Worm (Caenorhabditis elegans) whole organism, L1 larva: ENCODE data around the gene F49E12.10.

Experiments
- C16A3.4 ChIP-seq: fragments of 150-350 bp; optimal IDR thresholded peaks from 2 replicates; lab custom pipeline; 2014; ENCODE audit warnings: missing biosample characterization, missing genetic modification characterization
- C34B4.2 ChIP-seq: sonication (generic microtip); optimal IDR thresholded peaks from 2 replicates; lab custom pipeline; 2017; ENCODE audit warnings: mild to moderate bottlenecking, missing genetic modification characterization, missing compliant biosample characterization
- Y116A8C.19 ChIP-seq: sonication (generic microtip); optimal IDR thresholded peaks from 2 replicates; lab custom pipeline; 2016; ENCODE audit warnings: missing compliant biosample characterization, missing genetic modification characterization, borderline replicate concordance
- aha-1 ChIP-seq: fragments of 150-350 bp; optimal IDR thresholded peaks from 2 replicates; lab custom pipeline; 2014; ENCODE audit warnings: missing biosample characterization, missing genetic modification characterization
- alr-1 ChIP-seq: fragments of 200-800 bp; sonication (Bioruptor generic); optimal IDR thresholded peaks from 2 replicates; lab custom pipeline; 2018; ENCODE audit warnings: borderline replicate concordance, mild to moderate bottlenecking, missing genetic modification characterization, missing compliant biosample characterization
- aly-2 ChIP-seq: fragments of 150-350 bp; optimal IDR thresholded peaks from 2 replicates; lab custom pipeline; 2014; ENCODE audit warnings: missing biosample characterization, missing genetic modification characterization
- ama-1 ChIP-seq: fragments of 150-350 bp; optimal IDR thresholded peaks from 2 replicates; lab custom pipeline; 2014
- ceh-88 ChIP-seq: fragments of 200-800 bp; sonication (Bioruptor generic); IDR thresholded peaks from 2 replicates; pipeline ENCODE4 v1.3.6; 2022; ENCODE audit warnings: missing genetic modification characterization, missing compliant biosample characterization
- ces-1 ChIP-seq: fragments of 150-350 bp; optimal IDR thresholded peaks from 2 replicates; lab custom pipeline; 2014; ENCODE audit warnings: missing biosample characterization, missing genetic modification reagents, missing genetic modification characterization
- efl-1 ChIP-seq, 4 experiments: fragments of 150-350 bp; optimal IDR thresholded peaks in 3 of 4; peaks in 1 of 4; 1 replicate in 1 of 4; 2 replicates in 3 of 4; lab custom pipeline; 2014; ENCODE audit warnings: missing biosample characterization in 2 of 4, missing genetic modification characterization in 2 of 4, missing genetic modification reagents in 2 of 4
- efl-3 ChIP-seq: fragments of 200-800 bp; sonication (Bioruptor generic); optimal IDR thresholded peaks from 2 replicates; lab custom pipeline; 2018; ENCODE audit warnings: mild to moderate bottlenecking, missing genetic modification characterization, missing compliant biosample characterization
- fkh-8 ChIP-seq: sonication (generic microtip); optimal IDR thresholded peaks from 2 replicates; lab custom pipeline; 2016; ENCODE audit warnings: mild to moderate bottlenecking, missing genetic modification characterization, missing compliant biosample characterization
- grh-1 ChIP-seq: fragments of 200-800 bp; sonication (Bioruptor generic); IDR thresholded peaks from 2 replicates; pipeline ENCODE4 v1.3.6; 2022; ENCODE audit warnings: missing genetic modification reagents, missing genetic modification characterization, missing compliant biosample characterization
- hlh-17 ChIP-seq: fragments of 200-800 bp; sonication (Bioruptor generic); optimal IDR thresholded peaks from 2 replicates; lab custom pipeline; 2018; ENCODE audit warnings: missing genetic modification characterization, mild to moderate bottlenecking, missing compliant biosample characterization, moderate library complexity, borderline replicate concordance
- hpl-2 ChIP-seq: fragments of 150-350 bp; optimal IDR thresholded peaks from 2 replicates; lab custom pipeline; 2014; ENCODE audit warnings: missing biosample characterization, missing genetic modification reagents, missing genetic modification characterization
- irx-1 ChIP-seq: sonication (generic microtip); optimal IDR thresholded peaks from 2 replicates; lab custom pipeline; 2016; ENCODE audit warnings: missing genetic modification characterization, missing compliant biosample characterization
- lin-14 ChIP-seq: fragments of 200-800 bp; sonication (Bioruptor generic); optimal IDR thresholded peaks from 2 replicates; lab custom pipeline; 2018; ENCODE audit warnings: mild to moderate bottlenecking, missing genetic modification characterization, moderate library complexity, missing compliant biosample characterization
- lin-15B ChIP-seq: fragments of 150-350 bp; sonication (generic microtip); optimal IDR thresholded peaks from 3 replicates; lab custom pipeline; 2014; ENCODE audit warnings: missing biosample characterization, missing genetic modification characterization
- lin-35 ChIP-seq, 2 experiments: fragments of 150-350 bp; optimal IDR thresholded peaks; 2 replicates each; lab custom pipeline; 2014; ENCODE audit warnings: missing biosample characterization in 2 of 2, missing genetic modification characterization in 2 of 2, missing genetic modification reagents in 2 of 2
- lin-39 ChIP-seq: fragments of 150-350 bp; optimal IDR thresholded peaks from 2 replicates; lab custom pipeline; 2014; ENCODE audit warnings: missing biosample characterization, missing genetic modification reagents, missing genetic modification characterization
- mdl-1 ChIP-seq, 2 experiments: fragments of 150-350 bp; optimal IDR thresholded peaks; 2 replicates each; lab custom pipeline; 2014 to 2017; ENCODE audit warnings: missing biosample characterization in 2 of 2, missing genetic modification characterization in 2 of 2, inconsistent platforms in 1 of 2
- nhr-19 ChIP-seq: fragments of 200-800 bp; sonication (Bioruptor generic); conservative IDR thresholded peaks from 2 replicates; pipeline ENCODE4 v1.3.6; 2022; ENCODE audit warnings: missing genetic modification characterization, missing compliant biosample characterization
- nhr-20 ChIP-seq: sonication (generic microtip); optimal IDR thresholded peaks from 2 replicates; lab custom pipeline; 2016; ENCODE audit warnings: mild to moderate bottlenecking, missing genetic modification characterization, missing compliant biosample characterization
- nhr-237 ChIP-seq: fragments of 150-350 bp; optimal IDR thresholded peaks from 2 replicates; lab custom pipeline; 2014; ENCODE audit warnings: missing biosample characterization, missing genetic modification characterization
- nhr-71 ChIP-seq: sonication (generic microtip); optimal IDR thresholded peaks from 2 replicates; lab custom pipeline; 2016; ENCODE audit warnings: mild to moderate bottlenecking, missing genetic modification characterization, moderate library complexity, missing compliant biosample characterization
- nhr-76 ChIP-seq: sonication (generic microtip); optimal IDR thresholded peaks from 2 replicates; lab custom pipeline; 2017; ENCODE audit warnings: missing biosample characterization, missing genetic modification characterization
- nhr-77 ChIP-seq: fragments of 150-350 bp; optimal IDR thresholded peaks from 2 replicates; lab custom pipeline; 2014; ENCODE audit warnings: missing biosample characterization, missing genetic modification characterization
- nhr-90 ChIP-seq: sonication (generic microtip); optimal IDR thresholded peaks from 2 replicates; lab custom pipeline; 2016; ENCODE audit warnings: mild to moderate bottlenecking, missing genetic modification characterization, missing compliant biosample characterization; ENCODE audit not compliant: poor library complexity
- pax-3 ChIP-seq: fragments of 200-800 bp; sonication (Bioruptor generic); optimal IDR thresholded peaks from 2 replicates; lab custom pipeline; 2018; ENCODE audit warnings: mild to moderate bottlenecking, missing genetic modification characterization, moderate library complexity, missing compliant biosample characterization
- pqm-1 ChIP-seq: sonication (generic microtip); optimal IDR thresholded peaks from 3 replicates; lab custom pipeline; 2017; ENCODE audit warnings: missing biosample characterization, missing genetic modification characterization
- snpc-4 ChIP-seq: fragments of 150-350 bp; optimal IDR thresholded peaks from 2 replicates; lab custom pipeline; 2014; ENCODE audit warnings: missing biosample characterization, missing genetic modification characterization
- sox-4 ChIP-seq: sonication (generic microtip); optimal IDR thresholded peaks from 2 replicates; lab custom pipeline; 2016; ENCODE audit warnings: missing genetic modification characterization, missing compliant biosample characterization
- sptf-1 ChIP-seq: fragments of 150-350 bp; optimal IDR thresholded peaks from 2 replicates; lab custom pipeline; 2014; ENCODE audit warnings: missing biosample characterization, missing genetic modification characterization
- tbx-2 ChIP-seq: sonication (generic microtip); optimal IDR thresholded peaks from 2 replicates; lab custom pipeline; 2016; ENCODE audit warnings: missing genetic modification characterization, missing compliant biosample characterization
- unc-30 ChIP-seq: sonication (generic microtip); optimal IDR thresholded peaks from 2 replicates; lab custom pipeline; 2017; ENCODE audit warnings: missing biosample characterization, missing genetic modification characterization
- unc-62 ChIP-seq: fragments of 150-350 bp; optimal IDR thresholded peaks from 2 replicates; lab custom pipeline; 2014; ENCODE audit warnings: missing biosample characterization, missing genetic modification reagents, missing genetic modification characterization
- unc-98 ChIP-seq: fragments of 200-800 bp; sonication (Bioruptor generic); IDR thresholded peaks from 2 replicates; pipeline ENCODE4 v1.3.6; 2022; ENCODE audit warnings: missing genetic modification characterization, missing compliant biosample characterization
- zag-1 ChIP-seq: fragments of 150-350 bp; optimal IDR thresholded peaks from 2 replicates; lab custom pipeline; 2014; ENCODE audit warnings: missing biosample characterization, missing genetic modification characterization
- ztf-11 ChIP-seq, 2 experiments: sonication (generic microtip); optimal IDR thresholded peaks; 2 replicates each; lab custom pipeline; 2016 to 2017; ENCODE audit warnings: missing genetic modification characterization in 2 of 2, missing biosample characterization in 1 of 2, missing compliant biosample characterization in 1 of 2

Gene F49E12.10

DNA sequence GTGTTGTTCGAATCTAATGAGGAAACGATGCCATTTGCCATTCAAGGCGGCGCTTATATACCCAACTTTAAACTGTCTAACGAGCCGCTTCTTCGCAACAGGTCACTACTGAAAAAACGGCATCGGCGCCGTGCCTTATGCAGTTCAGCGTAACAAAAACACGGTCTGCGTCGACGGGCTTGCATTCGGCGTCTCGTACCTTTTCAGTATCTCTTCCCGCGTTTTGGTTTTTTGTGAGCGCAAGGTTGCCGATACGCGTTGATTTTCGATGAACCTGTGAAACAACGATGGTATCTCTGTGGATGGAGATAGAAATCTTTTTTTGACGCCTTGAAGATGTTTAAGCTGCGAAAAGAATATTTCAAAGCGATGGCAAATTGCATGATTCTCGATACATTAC, 31.5 kb upstream of the F49E12.10 start, which contains the start of gene col-77:
Gene col-77, minus strand, starts transcription at position 32 of the 400 bp plus-strand sequence.
- TF ChIP-seq mdl-1 (tag; optimal IDR thresholded peaks at IDR 0.05; lab: Kevin White, UChicago) (no peak), lin-14 (peak; percentile 31), lin-15B (tag; lab: Kevin White, UChicago) (no peak)

DNA sequence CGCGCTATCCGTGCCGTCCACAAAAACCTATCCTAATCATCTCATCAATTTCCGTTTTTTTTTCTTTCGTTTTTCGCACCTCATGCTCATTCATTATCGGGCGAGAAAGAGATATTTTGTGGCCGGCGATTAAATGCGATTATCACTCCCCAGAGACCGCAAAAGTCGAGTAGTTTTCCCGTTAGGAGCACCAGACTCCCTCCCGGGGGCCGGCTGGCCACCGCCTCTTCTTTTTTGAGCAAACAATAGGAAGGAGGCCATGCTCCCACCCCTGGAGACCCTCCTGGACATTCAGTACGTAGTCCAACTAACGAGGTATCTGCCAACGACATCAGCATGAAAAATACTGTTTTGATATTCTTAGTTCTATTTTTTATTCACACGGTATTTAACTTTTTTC, 30.4 kb upstream of the F49E12.10 start, which contains the start of gene M195.2:
Gene M195.2, plus strand, starts transcription at position 301 of the 400 bp plus-strand sequence.
- TF ChIP-seq sptf-1 (tag; lab: Kevin White, UChicago), result no peak
- TF ChIP-seq sox-4 (tag; lab: Kevin White, UChicago), result no peak
- no peak for TF ChIP-seq C34B4.2 (tag; lab: Kevin White, UChicago)
- TF ChIP-seq hlh-17 (GFP tag; lab: Kevin White, UChicago), result no peak
- TF ChIP-seq C16A3.4, result no peak
- TF ChIP-seq lin-15B (tag; lab: Kevin White, UChicago), result no peak
- TF ChIP-seq grh-1 (GFP tag; lab: Robert Waterston, UW), result no peak
- no peak for TF ChIP-seq Y116A8C.19 (tag; lab: Kevin White, UChicago)
- TF ChIP-seq efl-1 (optimal IDR thresholded peaks at IDR 0.05; lab: Kevin White, UChicago), result no peak
- TF ChIP-seq efl-1 (GFP tag; optimal IDR thresholded peaks at IDR 0.05 in 1 of 2; lab: Kevin White, UChicago), result no peak
- no peak for TF ChIP-seq irx-1 (tag; lab: Kevin White, UChicago)
- TF ChIP-seq unc-98, result no peak
- TF ChIP-seq hpl-2 (GFP tag; lab: Kevin White, UChicago), result no peak
- no peak for TF ChIP-seq fkh-8 (tag; lab: Kevin White, UChicago)
- no peak for TF ChIP-seq lin-35 (GFP tag; optimal IDR thresholded peaks at IDR 0.05; lab: Kevin White, UChicago)
- TF ChIP-seq unc-62, result no peak

DNA sequence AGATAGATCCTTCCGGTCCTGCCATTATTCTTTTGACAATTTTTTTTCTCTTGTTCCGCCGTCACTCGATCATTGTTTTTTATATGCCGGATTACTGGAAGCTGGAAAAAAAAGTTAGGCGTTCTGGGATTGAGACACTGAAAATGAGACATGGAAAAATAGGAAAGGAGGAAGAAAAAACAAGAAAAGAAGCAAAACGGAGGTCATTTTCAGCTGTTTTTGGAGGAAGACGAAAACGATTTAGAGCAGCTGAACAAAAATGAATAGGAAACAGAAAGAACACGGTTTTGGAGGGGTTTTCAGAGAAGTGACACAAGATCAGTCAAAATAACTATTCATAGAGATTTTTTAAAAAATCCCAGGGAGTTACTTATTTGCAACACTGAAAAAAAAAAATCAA, 21.8 kb upstream of the F49E12.10 start, which contains the start of gene amt-3:
Gene amt-3, minus strand, starts transcription at position 101 of the 400 bp plus-strand sequence.
- no peak for TF ChIP-seq aha-1 (tag; lab: Kevin White, UChicago)
- no peak for TF ChIP-seq hlh-17 (GFP tag; lab: Kevin White, UChicago)
- TF ChIP-seq sox-4 (tag; lab: Kevin White, UChicago), result no peak
- no peak for TF ChIP-seq fkh-8 (tag; lab: Kevin White, UChicago)
- no peak for TF ChIP-seq ceh-88 (GFP tag; lab: Robert Waterston, UW)
- TF ChIP-seq efl-3 (GFP tag; lab: Kevin White, UChicago), result no peak
- no peak for TF ChIP-seq unc-30 (tag; lab: Kevin White, UChicago)
- no peak for TF ChIP-seq nhr-77
- TF ChIP-seq zag-1 (tag; lab: Kevin White, UChicago), result no peak
- TF ChIP-seq alr-1 (tag; lab: Kevin White, UChicago), result no peak
- TF ChIP-seq nhr-237 (tag; lab: Kevin White, UChicago), result no peak
- TF ChIP-seq ama-1, result no peak
- TF ChIP-seq nhr-71, result no peak
- no peak for TF ChIP-seq irx-1 (tag; lab: Kevin White, UChicago)
- TF ChIP-seq aly-2, result no peak
- TF ChIP-seq ces-1, result no peak
- no peak for TF ChIP-seq pax-3
- no peak for TF ChIP-seq pqm-1
- no peak for TF ChIP-seq grh-1 (GFP tag; lab: Robert Waterston, UW)

DNA sequence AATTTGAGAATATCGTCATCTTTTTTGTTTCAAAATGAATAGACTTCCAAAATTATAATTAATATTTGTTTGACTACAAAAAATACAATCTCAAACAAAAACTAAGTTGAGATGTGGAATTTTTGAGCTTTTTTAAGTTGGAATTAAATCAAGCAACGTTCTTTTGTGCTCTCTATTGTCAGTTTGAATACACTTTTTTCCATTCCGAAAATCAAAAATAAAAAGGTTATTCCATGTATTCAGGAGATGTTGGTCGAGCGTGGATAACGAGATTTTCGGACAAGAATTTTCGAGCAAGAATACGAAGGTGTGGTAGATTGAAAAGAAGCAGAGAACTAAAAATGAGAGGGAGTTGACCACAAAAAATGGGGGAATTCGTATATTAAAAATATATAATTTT, 20.7 kb upstream of the F49E12.10 start:
- TF ChIP-seq nhr-20 (tag; lab: Kevin White, UChicago) (no peak), sox-4 (tag; lab: Kevin White, UChicago) (no peak), pax-3 (no peak), lin-39 (tag; lab: Kevin White, UChicago) (no peak), ceh-88 (GFP tag; lab: Robert Waterston, UW) (no peak), nhr-76 (no peak), efl-1 (optimal IDR thresholded peaks at IDR 0.05; lab: Kevin White, UChicago) (no peak), efl-1 (GFP tag; optimal IDR thresholded peaks at IDR 0.05 in 1 of 2; lab: Kevin White, UChicago) (no peak), nhr-19 (no peak), tbx-2 (no peak), ztf-11 (tag; optimal IDR thresholded peaks at IDR 0.05; lab: Kevin White, UChicago) (no peak), lin-15B (tag; lab: Kevin White, UChicago) (no peak), nhr-90 (tag; lab: Kevin White, UChicago) (no peak), snpc-4 (tag; lab: Kevin White, UChicago) (no peak)
- TF ChIP-seq, all 84 proteins: peak for 0
